Worm (Caenorhabditis elegans) whole organism, late embryonic: Measurements from ENCODE around the gene F52D2.6.

Source experiments
- C08G9.2 ChIP-seq: sonication (generic microtip); optimal IDR thresholded peaks from 2 replicates; lab custom pipeline; 2016; ENCODE audit warnings: mild to moderate bottlenecking, missing genetic modification characterization, moderate library complexity, missing compliant biosample characterization
- K02D7.2 ChIP-seq: sonication (generic microtip); optimal IDR thresholded peaks from 2 replicates; lab custom pipeline; 2017; ENCODE audit warnings: mild to moderate bottlenecking, missing genetic modification characterization, missing compliant biosample characterization
- Y22D7AL.16 ChIP-seq: sonication (generic microtip); optimal IDR thresholded peaks from 2 replicates; lab custom pipeline; 2016; ENCODE audit warnings: missing genetic modification characterization, missing compliant biosample characterization
- ceh-22 ChIP-seq: sonication (generic microtip); optimal IDR thresholded peaks from 2 replicates; lab custom pipeline; 2017; ENCODE audit warnings: missing biosample characterization, missing genetic modification characterization
- ceh-30 ChIP-seq: fragments of 150-350 bp; optimal IDR thresholded peaks from 2 replicates; lab custom pipeline; 2014; ENCODE audit warnings: missing biosample characterization, missing genetic modification characterization
- ceh-31 ChIP-seq: sonication (generic microtip); optimal IDR thresholded peaks from 2 replicates; lab custom pipeline; 2016; ENCODE audit warnings: missing genetic modification characterization, missing compliant biosample characterization
- ceh-45 ChIP-seq: fragments of 200-800 bp; sonication (Bioruptor generic); IDR thresholded peaks from 2 replicates; pipeline ENCODE4 v1.3.6; 2022; ENCODE audit warnings: missing genetic modification reagents, missing genetic modification characterization, missing compliant biosample characterization
- ceh-9 ChIP-seq: sonication (generic microtip); optimal IDR thresholded peaks from 2 replicates; lab custom pipeline; 2016; ENCODE audit warnings: mild to moderate bottlenecking, missing genetic modification characterization, inconsistent platforms, missing compliant biosample characterization
- che-1 ChIP-seq: sonication (generic microtip); optimal IDR thresholded peaks from 2 replicates; lab custom pipeline; 2016; ENCODE audit warnings: mild to moderate bottlenecking, missing genetic modification characterization, missing compliant biosample characterization
- dmd-4 ChIP-seq: sonication (generic microtip); optimal IDR thresholded peaks from 2 replicates; lab custom pipeline; 2016; ENCODE audit warnings: borderline replicate concordance, missing genetic modification characterization, missing compliant biosample characterization
- elt-2 ChIP-seq: sonication (generic microtip); optimal IDR thresholded peaks from 2 replicates; lab custom pipeline; 2016; ENCODE audit warnings: missing genetic modification reagents, missing genetic modification characterization, missing compliant biosample characterization
- ets-4 ChIP-seq: sonication (generic microtip); optimal IDR thresholded peaks from 2 replicates; lab custom pipeline; 2016; ENCODE audit warnings: missing genetic modification characterization, missing compliant biosample characterization
- fkh-6 ChIP-seq: sonication (generic microtip); optimal IDR thresholded peaks from 2 replicates; lab custom pipeline; 2016; ENCODE audit warnings: missing genetic modification characterization, missing compliant biosample characterization
- gmeb-2 ChIP-seq: sonication (generic microtip); optimal IDR thresholded peaks from 2 replicates; lab custom pipeline; 2016; ENCODE audit warnings: missing genetic modification characterization, inconsistent platforms, missing compliant biosample characterization
- hlh-15 ChIP-seq: sonication (generic microtip); optimal IDR thresholded peaks from 2 replicates; lab custom pipeline; 2016; ENCODE audit warnings: missing genetic modification characterization, missing compliant biosample characterization
- hlh-8 ChIP-seq: sonication (generic microtip); optimal IDR thresholded peaks from 2 replicates; lab custom pipeline; 2016; ENCODE audit warnings: missing genotype, missing genetic modification characterization, missing compliant biosample characterization
- lim-6 ChIP-seq: sonication (generic microtip); optimal IDR thresholded peaks from 2 replicates; lab custom pipeline; 2016; ENCODE audit warnings: missing genetic modification characterization, missing compliant biosample characterization
- mec-3 ChIP-seq: sonication (generic microtip); optimal IDR thresholded peaks from 2 replicates; lab custom pipeline; 2016; ENCODE audit warnings: borderline replicate concordance, missing genetic modification characterization, missing compliant biosample characterization
- nfya-1 ChIP-seq: sonication (generic microtip); optimal IDR thresholded peaks from 2 replicates; lab custom pipeline; 2017; ENCODE audit warnings: missing genetic modification characterization, mild to moderate bottlenecking, missing compliant biosample characterization, antibody characterized with exemption, moderate library complexity
- nhr-232 ChIP-seq: sonication (generic microtip); optimal IDR thresholded peaks from 2 replicates; lab custom pipeline; 2016; ENCODE audit warnings: missing genetic modification characterization, missing compliant biosample characterization
- npax-4 ChIP-seq: sonication (generic microtip); optimal IDR thresholded peaks from 2 replicates; lab custom pipeline; 2016; ENCODE audit warnings: missing genetic modification characterization, missing compliant biosample characterization
- pha-4 ChIP-seq: fragments of 150-350 bp; optimal IDR thresholded peaks from 2 replicates; lab custom pipeline; 2018; ENCODE audit warnings: missing biosample characterization, missing genetic modification reagents, missing genetic modification characterization
- pros-1 ChIP-seq: fragments of 150-350 bp; optimal IDR thresholded peaks from 2 replicates; lab custom pipeline; 2014; ENCODE audit warnings: missing biosample characterization, missing genetic modification reagents, missing genetic modification characterization
- ref-2 ChIP-seq: sonication (generic microtip); optimal IDR thresholded peaks from 2 replicates; lab custom pipeline; 2016; ENCODE audit warnings: missing genetic modification characterization, missing compliant biosample characterization
- sdc-2 ChIP-seq: sonication (generic microtip); optimal IDR thresholded peaks from 2 replicates; lab custom pipeline; 2016; ENCODE audit warnings: missing genotype, missing genetic modification characterization, missing compliant biosample characterization
- sox-2 ChIP-seq: fragments of 200-800 bp; sonication (Bioruptor generic); IDR thresholded peaks from 2 replicates; pipeline ENCODE4 v1.3.6; 2022; ENCODE audit warnings: missing genetic modification reagents, missing genetic modification characterization, missing compliant biosample characterization
- syd-9 ChIP-seq: sonication (generic microtip); optimal IDR thresholded peaks from 2 replicates; lab custom pipeline; 2016; ENCODE audit warnings: mild to moderate bottlenecking, missing genetic modification characterization, moderate library complexity, missing compliant biosample characterization
- tbx-2 ChIP-seq: sonication (generic microtip); optimal IDR thresholded peaks from 2 replicates; lab custom pipeline; 2016; ENCODE audit warnings: missing genetic modification characterization, missing compliant biosample characterization
- ttx-3 ChIP-seq: sonication (generic microtip); optimal IDR thresholded peaks from 2 replicates; lab custom pipeline; 2016; ENCODE audit warnings: missing genetic modification reagents, missing genetic modification characterization, missing compliant biosample characterization
- unc-3 ChIP-seq, 2 experiments: fragments of 200-800 bp in 1 of 2; sonication (Bioruptor generic) in 1 of 2; sonication (generic microtip) in 1 of 2; conservative IDR thresholded peaks in 1 of 2; optimal IDR thresholded peaks in 1 of 2; 2 replicates each; pipeline versions ENCODE4 v1.3.6 to Lab custom; 2016 to 2022; ENCODE audit warnings: missing compliant biosample characterization in 2 of 2, missing genetic modification characterization in 2 of 2, missing genetic modification reagents in 1 of 2
- unc-42 ChIP-seq: sonication (generic microtip); optimal IDR thresholded peaks from 2 replicates; lab custom pipeline; 2016; ENCODE audit warnings: missing genotype, missing genetic modification characterization, missing compliant biosample characterization
- unc-55 ChIP-seq: sonication (generic microtip); optimal IDR thresholded peaks from 2 replicates; lab custom pipeline; 2017; ENCODE audit warnings: missing biosample characterization, missing genetic modification reagents, missing genetic modification characterization
- zip-5 ChIP-seq: sonication (generic microtip); optimal IDR thresholded peaks from 2 replicates; lab custom pipeline; 2016; ENCODE audit warnings: missing genetic modification characterization, missing compliant biosample characterization

F52D2.6 gene

ce11 chrX:1977708-1978107 lies 1.9 kb downstream of the F52D2.6 start, which contains the start of gene F52D2.12:
TSS of gene F52D2.12 (plus strand) at chrX:1978014.
- no peak for TF ChIP-seq K02D7.2
- no peak for TF ChIP-seq pros-1 (tag; lab: Kevin White, UChicago)
- TF ChIP-seq ceh-45 (GFP tag; lab: Robert Waterston, UW) = no peak
- no peak for TF ChIP-seq nfya-1 (tag; lab: Kevin White, UChicago)
- TF ChIP-seq unc-3 (GFP tag; conservative IDR thresholded peaks at IDR 0.05; lab: Robert Waterston, UW) = no peak
- TF ChIP-seq unc-3 (tag; optimal IDR thresholded peaks at IDR 0.05; lab: Kevin White, UChicago) = no peak
- no peak for TF ChIP-seq nhr-232 (tag; lab: Kevin White, UChicago)
- peak; percentile 48 for TF ChIP-seq sdc-2 (tag; lab: Kevin White, UChicago)

ce11 chrX:1981654-1982053 lies 5.9 kb downstream of the F52D2.6 start:
- TF ChIP-seq sox-2 (GFP tag; lab: Robert Waterston, UW) = no peak
- TF ChIP-seq elt-2 (tag; lab: Kevin White, UChicago) = peak; percentile 58

ce11 chrX:1984831-1985230 lies 9.0 kb downstream of the F52D2.6 start:
- no peak for TF ChIP-seq elt-2 (tag; lab: Kevin White, UChicago)
- no peak for TF ChIP-seq dmd-4
- TF ChIP-seq ceh-22 = no peak
- TF ChIP-seq ceh-30 (tag; lab: Kevin White, UChicago) = no peak
- no peak for TF ChIP-seq ttx-3
- no peak for TF ChIP-seq gmeb-2
- TF ChIP-seq ceh-45 (GFP tag; lab: Robert Waterston, UW) = no peak
- TF ChIP-seq hlh-15 (tag; lab: Kevin White, UChicago) = no peak
- no peak for TF ChIP-seq npax-4 (tag; lab: Kevin White, UChicago)
- TF ChIP-seq unc-3 (GFP tag; conservative IDR thresholded peaks at IDR 0.05; lab: Robert Waterston, UW) = no peak
- TF ChIP-seq unc-3 (tag; optimal IDR thresholded peaks at IDR 0.05; lab: Kevin White, UChicago) = no peak
- TF ChIP-seq zip-5 (tag; lab: Kevin White, UChicago) = no peak
- no peak for TF ChIP-seq ceh-9 (tag; lab: Kevin White, UChicago)
- TF ChIP-seq, all 69 proteins: peak for 0

- TF ChIP-seq tbx-2 = no peak
- peak; percentile 9 for TF ChIP-seq sdc-2 (tag; lab: Kevin White, UChicago)
Measured at ce11 chrX:1989576-1989975, 13.8 kb downstream of the F52D2.6 start, which contains the start of gene meg-3. TSS of gene meg-3 (minus strand) at chrX:1989607.

ce11 chrX:1990434-1990833 lies 14.6 kb downstream of the F52D2.6 start, which contains the start of gene Y40A1A.2:
TSS of gene Y40A1A.2 (plus strand) at chrX:1990734.
- TF ChIP-seq K02D7.2 = no peak
- no peak for TF ChIP-seq ets-4 (tag; lab: Kevin White, UChicago)
- TF ChIP-seq syd-9 = no peak
- no peak for TF ChIP-seq unc-55
- no peak for TF ChIP-seq ttx-3
- no peak for TF ChIP-seq lim-6 (tag; lab: Kevin White, UChicago)
- TF ChIP-seq sdc-2 (tag; lab: Kevin White, UChicago) = no peak
- no peak for TF ChIP-seq fkh-6
- no peak for TF ChIP-seq mec-3 (tag; lab: Kevin White, UChicago)
- TF ChIP-seq ref-2 (tag; lab: Kevin White, UChicago) = no peak
- no peak for TF ChIP-seq pha-4 (tag; lab: Kevin White, UChicago)
- TF ChIP-seq C08G9.2 = no peak
- TF ChIP-seq Y22D7AL.16 (tag; lab: Kevin White, UChicago) = no peak
- no peak for TF ChIP-seq che-1

- TF ChIP-seq sox-2 (GFP tag; lab: Robert Waterston, UW) = peak; percentile 90
- TF ChIP-seq ceh-31 = peak; percentile 1
- peak; percentile 14 for TF ChIP-seq unc-42 (tag; lab: Kevin White, UChicago)
- peak; percentile 27 for TF ChIP-seq hlh-8 (tag; lab: Kevin White, UChicago)
Measured at ce11 chrX:1996014-1996413, 20.2 kb downstream of the F52D2.6 start.
